ENCODE assay signal across 3 fruit fly cellular contexts in genomic region chr2L:3789290-3790067, dm6.
TF ChIP-seq lines count a peak whose summit lies in the region.

No protein-coding gene starts in this region.

TF ChIP-seq in whole organism, embryonic, 481 proteins besides CTCF, POLR2A, EP300 and RAD21 (continued from another document and continues in another):
- TF ChIP-seq chinmo (GFP tag; IDR thresholded peaks at IDR 0.05; lab: Robert Waterston, UW; ENCODE audit: partially characterized antibody) (0 out of 4 replicates have a peak, but pooled peaks have one; percentile 44), CG10959 (GFP tag; IDR thresholded peaks at IDR 0.05; lab: Robert Waterston, UW) (peak; percentile 42; the same call in 1 of the 2 replicates), pfk (GFP tag; optimal IDR thresholded peaks at IDR 0.05; lab: Kevin White, UChicago) (no peak), CG10366 (GFP tag; IDR thresholded peaks at IDR 0.05; lab: Robert Waterston, UW) (peak; percentile 71), CG3281 (GFP tag; optimal IDR thresholded peaks at IDR 0.05; lab: Kevin White, UChicago) (no peak), trem (tag; optimal IDR thresholded peaks at IDR 0.05; lab: Kevin White, UChicago) (peak; percentile 88), CG1233 (GFP tag; optimal IDR thresholded peaks at IDR 0.05; lab: Kevin White, UChicago) (peak; percentile 74), gro (GFP tag; optimal IDR thresholded peaks at IDR 0.05; lab: Kevin White, UChicago) (no peak), gcm2 (GFP tag; optimal IDR thresholded peaks at IDR 0.05; lab: Kevin White, UChicago) (peak; percentile 14), Usf (GFP tag; optimal IDR thresholded peaks at IDR 0.05; lab: Kevin White, UChicago) (peak; percentile 19), Awh (GFP tag; IDR thresholded peaks at IDR 0.05; lab: Robert Waterston, UW) (peak; percentile 93), Hand (GFP tag; optimal IDR thresholded peaks at IDR 0.05; lab: Kevin White, UChicago) (no peak), ap (GFP tag; IDR thresholded peaks at IDR 0.05; lab: Robert Waterston, UW) (peak; percentile 73), fd96Cb (tag; optimal IDR thresholded peaks at IDR 0.05; lab: Kevin White, UChicago) (peak; percentile 93), caup (GFP tag; optimal IDR thresholded peaks at IDR 0.05; lab: Kevin White, UChicago; ENCODE audit: severe bottlenecking) (no peak), CG2875 (GFP tag; optimal IDR thresholded peaks at IDR 0.05; lab: Kevin White, UChicago) (peak; percentile 88), CG7987 (GFP tag; optimal IDR thresholded peaks at IDR 0.05; lab: Kevin White, UChicago) (peak; percentile 7), CG6813 (GFP tag; optimal IDR thresholded peaks at IDR 0.05; lab: Kevin White, UChicago) (peak; percentile 51), her (GFP tag; optimal IDR thresholded peaks at IDR 0.05; lab: Kevin White, UChicago) (no peak), eve (GFP tag; optimal IDR thresholded peaks at IDR 0.05; lab: Kevin White, UChicago) (peak in 1 of 2 experiments; percentile 17), CG7745 (tag; optimal IDR thresholded peaks at IDR 0.05; lab: Kevin White, UChicago) (no peak), corto (GFP tag; optimal IDR thresholded peaks at IDR 0.05; lab: Kevin White, UChicago) (no peak), CG7357 (GFP tag; IDR thresholded peaks at IDR 0.05; lab: Robert Waterston, UW) (peak; percentile 73; the same call in 1 of the 3 replicates), z (GFP tag; IDR thresholded peaks at IDR 0.05; lab: Robert Waterston, UW) (no peak; the same call in 2 of the 3 replicates), CG15011 (GFP tag; optimal IDR thresholded peaks at IDR 0.05; lab: Kevin White, UChicago) (no peak), CG17612 (GFP tag; IDR thresholded peaks at IDR 0.05; lab: Robert Waterston, UW) (peak; percentile 17; the same call in 1 of the 2 replicates), CG11723 (GFP tag; optimal IDR thresholded peaks at IDR 0.05; lab: Kevin White, UChicago) (peak; percentile 69), CG16815 (GFP tag; optimal IDR thresholded peaks at IDR 0.05; lab: Kevin White, UChicago) (peak; percentile 61), CG8359 (GFP tag; optimal IDR thresholded peaks at IDR 0.05; lab: Kevin White, UChicago; ENCODE audit: borderline replicate concordance) (peak; percentile 53), CG13424 (tag; optimal IDR thresholded peaks at IDR 0.05; lab: Kevin White, UChicago) (peak; percentile 85), CG5180 (GFP tag; optimal IDR thresholded peaks at IDR 0.05; lab: Kevin White, UChicago) (peak; percentile 43), Doc3 (GFP tag; IDR thresholded peaks at IDR 0.05; lab: Robert Waterston, UW; ENCODE audit: partially characterized antibody) (no peak), CG4360 (GFP tag; IDR thresholded peaks at IDR 0.05; lab: Robert Waterston, UW) (peak; percentile 62), CG12942 (GFP tag; optimal IDR thresholded peaks at IDR 0.05; lab: Kevin White, UChicago) (peak; percentile 61), shn (GFP tag; optimal IDR thresholded peaks at IDR 0.05; lab: Kevin White, UChicago) (no peak), ftz-f1 (GFP tag; optimal IDR thresholded peaks at IDR 0.05; lab: Kevin White, UChicago) (no peak), zf30C (GFP tag; optimal IDR thresholded peaks at IDR 0.05; lab: Kevin White, UChicago) (peak; percentile 43), Pdp1 (GFP tag; optimal IDR thresholded peaks at IDR 0.05; lab: Kevin White, UChicago) (peak in 1 of 2 experiments; percentile 61), hkb (optimal IDR thresholded peaks at IDR 0.05; lab: Kevin White, UChicago) (no peak), hkb (GFP tag; IDR thresholded peaks at IDR 0.05; lab: Robert Waterston, UW) (peak; percentile 89), phol (tag; optimal IDR thresholded peaks at IDR 0.05; lab: Kevin White, UChicago) (peak; percentile 89), sd (tag; optimal IDR thresholded peaks at IDR 0.05; lab: Kevin White, UChicago) (peak; percentile 84)

TF ChIP-seq in whole organism, prepupa, 60 proteins besides CTCF, POLR2A, EP300 and RAD21 (continued from another document):
- TF ChIP-seq Gug (GFP tag; IDR thresholded peaks at IDR 0.05; lab: Robert Waterston, UW), result peak; percentile 54; the same call in 1 of the 2 replicates
- TF ChIP-seq CG4318 (GFP tag; optimal IDR thresholded peaks at IDR 0.05; lab: Kevin White, UChicago), result peak; percentile 56
- no peak for TF ChIP-seq Hr4 (GFP tag; optimal IDR thresholded peaks at IDR 0.05; lab: Kevin White, UChicago)
- TF ChIP-seq acj6 (GFP tag; optimal IDR thresholded peaks at IDR 0.05; lab: Kevin White, UChicago), result peak; percentile 73
- TF ChIP-seq Hr38 (GFP tag; optimal IDR thresholded peaks at IDR 0.05; lab: Kevin White, UChicago), result no peak
- peak; percentile 73 for TF ChIP-seq OdsH (GFP tag; optimal IDR thresholded peaks at IDR 0.05; lab: Kevin White, UChicago)
- no peak for TF ChIP-seq CG6808 (GFP tag; optimal IDR thresholded peaks at IDR 0.05; lab: Kevin White, UChicago)
- peak; percentile 64 for TF ChIP-seq CG10631 (GFP tag; optimal IDR thresholded peaks at IDR 0.05; lab: Kevin White, UChicago)
- TF ChIP-seq ss (GFP tag; optimal IDR thresholded peaks at IDR 0.05; lab: Kevin White, UChicago), result peak in 1 of 2 experiments; percentile 29
- TF ChIP-seq Blimp-1 (GFP tag; optimal IDR thresholded peaks at IDR 0.05; lab: Kevin White, UChicago), result peak; percentile 34
- TF ChIP-seq CG34406 (GFP tag; optimal IDR thresholded peaks at IDR 0.05; lab: Kevin White, UChicago), result peak; percentile 59
- peak; percentile 51 for TF ChIP-seq lz (GFP tag; optimal IDR thresholded peaks at IDR 0.05; lab: Kevin White, UChicago)
- peak; percentile 89 for TF ChIP-seq Eip78C (GFP tag; lab: Kevin White, UChicago)
- peak; percentile 70; the same call in 2 of the 3 replicates for TF ChIP-seq CG6163 (GFP tag; IDR thresholded peaks at IDR 0.05; lab: Robert Waterston, UW)
- peak; percentile 43 for TF ChIP-seq CG7368 (GFP tag; optimal IDR thresholded peaks at IDR 0.05; lab: Kevin White, UChicago)
- peak; percentile 55 for TF ChIP-seq CG6792 (GFP tag; optimal IDR thresholded peaks at IDR 0.05; lab: Kevin White, UChicago)
- TF ChIP-seq Ets96B (tag; optimal IDR thresholded peaks at IDR 0.05; lab: Kevin White, UChicago), result peak; percentile 34
- peak; percentile 79 for TF ChIP-seq fkh (GFP tag; optimal IDR thresholded peaks at IDR 0.05; lab: Kevin White, UChicago)
- no peak for TF ChIP-seq Ets21C (GFP tag; optimal IDR thresholded peaks at IDR 0.05; lab: Kevin White, UChicago)
- peak; percentile 31 for TF ChIP-seq CG8319 (GFP tag; optimal IDR thresholded peaks at IDR 0.05; lab: Kevin White, UChicago)
- TF ChIP-seq CG3032 (tag; optimal IDR thresholded peaks at IDR 0.05; lab: Kevin White, UChicago), result peak; percentile 6
- TF ChIP-seq Sox102F (GFP tag; optimal IDR thresholded peaks at IDR 0.05; lab: Kevin White, UChicago), result peak; percentile 25
- TF ChIP-seq CG15336 (GFP tag; IDR thresholded peaks at IDR 0.05; lab: Robert Waterston, UW), result peak; percentile 81
- no peak for TF ChIP-seq CG10669 (GFP tag; optimal IDR thresholded peaks at IDR 0.05; lab: Kevin White, UChicago)
- peak; percentile 66 for TF ChIP-seq achi (GFP tag; optimal IDR thresholded peaks at IDR 0.05; lab: Kevin White, UChicago)
- TF ChIP-seq CG6854 (GFP tag; optimal IDR thresholded peaks at IDR 0.05; lab: Kevin White, UChicago), result no peak
- TF ChIP-seq CG32006 (GFP tag; optimal IDR thresholded peaks at IDR 0.05; lab: Kevin White, UChicago), result peak; percentile 85

TF ChIP-seq in whole organism, wandering third instar larva, 38 proteins besides CTCF, POLR2A, EP300 and RAD21 (continued from another document):
- no peak for TF ChIP-seq Hnf4 (GFP tag; optimal IDR thresholded peaks at IDR 0.05; lab: Kevin White, UChicago)
- no peak for TF ChIP-seq CrebA (GFP tag; optimal IDR thresholded peaks at IDR 0.05; lab: Kevin White, UChicago; ENCODE audit: borderline replicate concordance)
- no peak for TF ChIP-seq Rel (GFP tag; optimal IDR thresholded peaks at IDR 0.05; lab: Kevin White, UChicago)
- TF ChIP-seq Rel (tag; optimal IDR thresholded peaks at IDR 0.05; lab: Kevin White, UChicago), result peak; percentile 94
- TF ChIP-seq sage (GFP tag; optimal IDR thresholded peaks at IDR 0.05; lab: Kevin White, UChicago), result no peak
TF ChIP-seq in whole organism, wandering third instar larva: peak in this region for 12.
